Worm (Caenorhabditis elegans): ENCODE data around the gene ZK637.12.

Gene ZK637.12

DNA sequence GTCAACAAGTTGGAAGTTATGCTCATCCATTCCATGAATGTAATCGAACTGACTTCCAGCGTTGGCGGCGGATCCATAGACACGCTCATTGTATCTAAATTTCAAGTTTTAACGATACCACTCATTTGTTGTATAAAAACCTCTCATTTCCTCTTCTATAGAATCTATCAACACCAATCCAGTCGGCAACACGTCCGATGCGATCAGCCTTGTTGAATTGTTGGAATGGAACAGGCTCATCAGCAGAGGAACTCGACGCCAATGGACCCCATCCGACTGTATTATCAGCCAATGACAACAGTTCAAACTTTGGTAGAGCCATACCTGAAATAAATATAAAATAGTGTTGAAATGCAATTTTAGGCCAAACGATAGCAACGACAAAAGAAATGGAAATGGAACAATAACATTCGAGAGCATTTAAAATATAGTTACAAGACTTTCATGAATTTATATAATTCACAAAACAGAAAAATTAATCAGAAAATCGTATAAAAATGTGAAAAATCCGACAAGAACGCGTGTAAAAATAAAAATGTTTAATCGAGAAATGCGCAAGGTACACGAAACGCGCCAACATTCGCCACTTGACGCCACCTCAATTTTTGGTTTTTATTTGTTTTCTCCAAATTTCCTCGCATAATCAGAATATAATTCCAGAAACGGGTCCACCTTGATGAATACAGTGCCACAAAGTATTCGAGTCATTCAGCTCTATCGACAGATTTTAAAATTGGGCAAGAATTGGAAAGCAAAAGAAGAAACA, 47.4 kb downstream of the ZK637.12 start, which contains the start of the genes eif-3.D and R08D7.4 (continued):
- TF ChIP-seq nhr-85 (tag) (peak; percentile 74), nhr-19 (GFP tag; conservative IDR thresholded peaks at IDR 0.05) (peak; percentile 59), mdl-1 (tag; optimal IDR thresholded peaks at IDR 0.05) (peak in 1 of 2 experiments; percentile 56), mep-1 (tag; optimal IDR thresholded peaks at IDR 0.05) (peak; percentile 85), nhr-77 (tag; optimal IDR thresholded peaks at IDR 0.05) (peak; percentile 17), fkh-8 (tag; optimal IDR thresholded peaks at IDR 0.05) (no peak), skn-1 (tag; optimal IDR thresholded peaks at IDR 0.05) (peak; percentile 50), ceh-8 (GFP tag; optimal IDR thresholded peaks at IDR 0.05) (no peak), nhr-71 (tag; optimal IDR thresholded peaks at IDR 0.05) (peak; percentile 77), elt-3 (tag; optimal IDR thresholded peaks at IDR 0.05) (peak in 2 of 6 experiments; percentile 20 to 29), snu-23 (GFP tag; optimal IDR thresholded peaks at IDR 0.05) (peak; percentile 77)

DNA sequence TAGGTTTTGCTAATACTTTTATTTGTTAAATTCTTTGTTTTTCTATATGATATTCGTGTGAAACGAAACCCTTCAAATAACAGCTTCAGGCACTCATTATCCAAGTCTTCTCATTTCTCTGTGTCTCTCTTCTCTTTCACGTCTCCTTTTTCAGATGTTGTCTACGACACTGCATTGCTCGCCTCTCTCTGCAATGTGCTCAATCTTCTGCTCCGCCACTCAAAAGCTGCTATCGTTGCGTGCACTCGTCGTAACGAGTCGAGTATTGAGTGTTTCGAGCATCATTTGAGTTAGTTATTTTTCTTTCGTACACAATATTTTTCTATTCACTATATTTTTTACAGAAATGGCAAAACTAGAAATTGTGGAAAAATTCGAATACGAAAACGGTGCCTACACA, 49.1 kb downstream of the ZK637.12 start:
- no peak for TF ChIP-seq nhr-19 (GFP tag; conservative IDR thresholded peaks at IDR 0.05)
- TF ChIP-seq C04F5.9 (tag; optimal IDR thresholded peaks at IDR 0.05): no peak
- peak; percentile 24 for TF ChIP-seq fkh-10 (GFP tag; optimal IDR thresholded peaks at IDR 0.05)
- TF ChIP-seq lin-14 (GFP tag; optimal IDR thresholded peaks at IDR 0.05): peak; percentile 56
- TF ChIP-seq efl-1 (optimal IDR thresholded peaks at IDR 0.05): no peak
- TF ChIP-seq efl-1 (GFP tag; optimal IDR thresholded peaks at IDR 0.05 in 1 of 2): peak in 1 of 2 experiments; percentile 55

DNA sequence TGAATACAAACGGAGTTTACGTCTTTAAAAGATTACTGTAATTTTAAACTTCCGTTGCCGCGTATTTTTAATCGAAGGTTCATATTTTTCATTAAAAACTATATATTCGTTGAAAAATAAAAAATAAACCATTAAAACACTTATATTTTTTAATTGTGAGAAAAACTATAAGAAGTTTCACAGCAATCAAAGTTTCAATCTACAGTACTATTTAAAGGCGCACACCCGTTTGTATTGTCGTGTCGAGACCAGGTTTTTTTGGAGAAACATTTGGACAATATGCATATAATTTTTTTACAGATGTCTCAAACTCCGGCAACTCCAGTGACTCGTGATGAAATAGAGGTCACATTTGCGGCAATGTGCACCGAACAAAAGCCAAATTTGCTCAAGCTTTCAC, 49.8 kb downstream of the ZK637.12 start, which contains the start of gene R08D7.5:
Gene R08D7.5 (plus strand): TSS at position 301 of the 400 bp plus-strand sequence.
- TF ChIP-seq nhr-19 (GFP tag; conservative IDR thresholded peaks at IDR 0.05) (no peak), skn-1 (tag; optimal IDR thresholded peaks at IDR 0.05) (no peak), ceh-82 (tag; optimal IDR thresholded peaks at IDR 0.05) (no peak), F16B12.6 (tag; optimal IDR thresholded peaks at IDR 0.05) (no peak), blmp-1 (tag; optimal IDR thresholded peaks at IDR 0.05) (no peak), unc-86 (tag; optimal IDR thresholded peaks at IDR 0.05) (no peak), pax-3 (tag; optimal IDR thresholded peaks at IDR 0.05) (no peak), ets-5 (GFP tag; IDR thresholded peaks at IDR 0.05) (no peak), lsy-2 (tag; optimal IDR thresholded peaks at IDR 0.05) (no peak)

DNA sequence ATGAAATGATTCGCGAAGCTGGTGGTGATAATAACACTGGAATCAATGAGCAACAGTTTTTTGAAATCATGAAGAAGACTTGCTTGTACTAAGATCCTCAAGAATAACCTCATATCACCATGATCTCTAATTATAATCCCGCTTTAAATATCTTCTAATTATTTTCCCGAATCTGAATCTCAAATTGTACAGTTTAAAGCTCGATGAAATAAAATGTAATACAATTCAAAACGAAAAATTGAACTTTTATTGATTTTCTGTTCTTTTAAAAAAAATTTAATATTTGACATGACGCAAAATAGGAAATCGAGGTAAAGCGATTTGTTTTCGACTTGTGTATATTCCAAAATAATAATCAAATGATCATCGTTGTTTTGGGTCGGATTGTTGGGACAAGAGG, 50.8 kb downstream of the ZK637.12 start:
- TF ChIP-seq nhr-71 (tag; optimal IDR thresholded peaks at IDR 0.05): peak; percentile 19
- TF ChIP-seq fkh-10 (GFP tag; optimal IDR thresholded peaks at IDR 0.05): no peak
- TF ChIP-seq sptf-1 (tag; optimal IDR thresholded peaks at IDR 0.05): no peak
- no peak for TF ChIP-seq unc-130 (tag; optimal IDR thresholded peaks at IDR 0.05)
- TF ChIP-seq blmp-1 (tag; optimal IDR thresholded peaks at IDR 0.05): peak; percentile 28

Measured in whole organism, L1 larva.